Worm (Caenorhabditis elegans): ENCODE measurements around the gene srg-59.

DNA sequence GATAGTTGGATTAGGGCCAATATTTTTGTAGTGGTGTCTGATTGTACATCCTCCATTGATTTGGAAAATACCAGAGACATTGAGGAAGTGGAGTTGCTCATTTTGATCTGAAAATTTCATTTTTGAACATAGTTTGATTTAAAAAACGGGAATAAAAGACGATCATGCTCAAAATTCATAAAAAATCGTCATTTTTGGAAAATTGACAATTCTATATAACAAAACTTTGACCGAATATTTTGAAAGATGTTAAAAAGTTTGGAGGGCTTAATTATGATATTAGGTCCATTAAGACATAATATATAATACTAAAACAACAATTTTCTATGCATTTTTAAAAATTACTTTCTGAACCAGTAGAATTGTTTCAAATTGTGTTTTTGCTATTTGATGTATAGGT lies 34.3 kb upstream of the srg-59 start, which contains the start of gene srg-58:
- TF ChIP-seq nhr-20 (tag; optimal IDR thresholded peaks at IDR 0.05) (no peak), pag-3 (tag; optimal IDR thresholded peaks at IDR 0.05; ENCODE audit: borderline replicate concordance, insufficient read depth) (no peak), lin-39 (tag; optimal IDR thresholded peaks at IDR 0.05) (no peak), ceh-90 (tag; optimal IDR thresholded peaks at IDR 0.05) (no peak), zip-4 (GFP tag; optimal IDR thresholded peaks at IDR 0.05) (no peak), nhr-71 (tag; optimal IDR thresholded peaks at IDR 0.05) (no peak), efl-1 (optimal IDR thresholded peaks at IDR 0.05) (no peak), efl-1 (GFP tag; optimal IDR thresholded peaks at IDR 0.05 in 1 of 2) (no peak), nhr-76 (tag; optimal IDR thresholded peaks at IDR 0.05) (no peak), mdl-1 (tag; optimal IDR thresholded peaks at IDR 0.05) (no peak), blmp-1 (tag; optimal IDR thresholded peaks at IDR 0.05) (no peak)

Measured in whole organism, L1 larva.